Worm (Caenorhabditis elegans) whole organism, L1 larva: Measurements from ENCODE around the gene asp-18.
A peak's percentile ranks its signal among the peaks of the same experiment; 100 is the strongest.

ENCODE experiments used
- C34B4.2 ChIP-seq: sonication (generic microtip); optimal IDR thresholded peaks from 2 replicates; lab custom pipeline; 2017; ENCODE audit warnings: mild to moderate bottlenecking, missing genetic modification characterization, missing compliant biosample characterization
- aha-1 ChIP-seq: fragments of 150-350 bp; optimal IDR thresholded peaks from 2 replicates; lab custom pipeline; 2014; ENCODE audit warnings: missing biosample characterization, missing genetic modification characterization
- alr-1 ChIP-seq: fragments of 200-800 bp; sonication (Bioruptor generic); optimal IDR thresholded peaks from 2 replicates; lab custom pipeline; 2018; ENCODE audit warnings: borderline replicate concordance, mild to moderate bottlenecking, missing genetic modification characterization, missing compliant biosample characterization
- ama-1 ChIP-seq: fragments of 150-350 bp; optimal IDR thresholded peaks from 2 replicates; lab custom pipeline; 2014
- ceh-63 ChIP-seq: fragments of 200-800 bp; sonication (Bioruptor generic); optimal IDR thresholded peaks from 2 replicates; lab custom pipeline; 2018; ENCODE audit warnings: mild to moderate bottlenecking, missing genetic modification characterization, missing compliant biosample characterization
- ceh-82 ChIP-seq, 3 experiments: fragments of 150-350 bp in 1 of 3; sonication (generic microtip) in 2 of 3; optimal IDR thresholded peaks; 2 replicates each; lab custom pipeline; 2014 to 2017; ENCODE audit warnings: missing biosample characterization in 3 of 3, missing genetic modification characterization in 3 of 3
- ceh-88 ChIP-seq: fragments of 200-800 bp; sonication (Bioruptor generic); IDR thresholded peaks from 2 replicates; pipeline ENCODE4 v1.3.6; 2022; ENCODE audit warnings: missing genetic modification characterization, missing compliant biosample characterization
- ceh-90 ChIP-seq: sonication (generic microtip); optimal IDR thresholded peaks from 2 replicates; lab custom pipeline; 2016; ENCODE audit warnings: missing genetic modification characterization, missing compliant biosample characterization
- ces-1 ChIP-seq: fragments of 150-350 bp; optimal IDR thresholded peaks from 2 replicates; lab custom pipeline; 2014; ENCODE audit warnings: missing biosample characterization, missing genetic modification reagents, missing genetic modification characterization
- efl-1 ChIP-seq, 4 experiments: fragments of 150-350 bp; optimal IDR thresholded peaks in 3 of 4; peaks in 1 of 4; 1 replicate in 1 of 4; 2 replicates in 3 of 4; lab custom pipeline; 2014; ENCODE audit warnings: missing biosample characterization in 2 of 4, missing genetic modification characterization in 2 of 4, missing genetic modification reagents in 2 of 4
- efl-3 ChIP-seq: fragments of 200-800 bp; sonication (Bioruptor generic); optimal IDR thresholded peaks from 2 replicates; lab custom pipeline; 2018; ENCODE audit warnings: mild to moderate bottlenecking, missing genetic modification characterization, missing compliant biosample characterization
- fkh-10 ChIP-seq: sonication (generic microtip); optimal IDR thresholded peaks from 2 replicates; lab custom pipeline; 2017; ENCODE audit warnings: missing biosample characterization, missing genetic modification reagents, missing genetic modification characterization
- fkh-4 ChIP-seq: sonication (generic microtip); optimal IDR thresholded peaks from 2 replicates; lab custom pipeline; 2016; ENCODE audit warnings: missing compliant biosample characterization, missing genetic modification characterization, borderline replicate concordance
- fkh-8 ChIP-seq: sonication (generic microtip); optimal IDR thresholded peaks from 2 replicates; lab custom pipeline; 2016; ENCODE audit warnings: mild to moderate bottlenecking, missing genetic modification characterization, missing compliant biosample characterization
- grh-1 ChIP-seq: fragments of 200-800 bp; sonication (Bioruptor generic); IDR thresholded peaks from 2 replicates; pipeline ENCODE4 v1.3.6; 2022; ENCODE audit warnings: missing genetic modification reagents, missing genetic modification characterization, missing compliant biosample characterization
- hlh-17 ChIP-seq: fragments of 200-800 bp; sonication (Bioruptor generic); optimal IDR thresholded peaks from 2 replicates; lab custom pipeline; 2018; ENCODE audit warnings: missing genetic modification characterization, mild to moderate bottlenecking, missing compliant biosample characterization, moderate library complexity, borderline replicate concordance
- hlh-4 ChIP-seq: sonication (generic microtip); optimal IDR thresholded peaks from 2 replicates; lab custom pipeline; 2016; ENCODE audit warnings: mild to moderate bottlenecking, missing genetic modification characterization, missing compliant biosample characterization
- irx-1 ChIP-seq: sonication (generic microtip); optimal IDR thresholded peaks from 2 replicates; lab custom pipeline; 2016; ENCODE audit warnings: missing genetic modification characterization, missing compliant biosample characterization
- isw-1 ChIP-seq: fragments of 200-800 bp; sonication (Bioruptor generic); IDR thresholded peaks from 2 replicates; pipeline ENCODE4 v1.3.6; 2022; ENCODE audit warnings: missing genetic modification characterization, missing compliant biosample characterization
- lin-13 ChIP-seq: fragments of 150-350 bp; optimal IDR thresholded peaks from 2 replicates; lab custom pipeline; 2014; ENCODE audit warnings: missing biosample characterization, missing genetic modification reagents, missing genetic modification characterization
- lin-14 ChIP-seq: fragments of 200-800 bp; sonication (Bioruptor generic); optimal IDR thresholded peaks from 2 replicates; lab custom pipeline; 2018; ENCODE audit warnings: mild to moderate bottlenecking, missing genetic modification characterization, moderate library complexity, missing compliant biosample characterization
- lir-3 ChIP-seq: sonication (generic microtip); optimal IDR thresholded peaks from 2 replicates; lab custom pipeline; 2016; ENCODE audit warnings: mild to moderate bottlenecking, missing genetic modification characterization, moderate library complexity, missing compliant biosample characterization; ENCODE audit not compliant: poor library complexity
- mab-9 ChIP-seq: fragments of 200-800 bp; sonication (Bioruptor generic); IDR thresholded peaks from 2 replicates; pipeline ENCODE4 v1.3.6; 2022; ENCODE audit warnings: missing genetic modification reagents, missing genetic modification characterization, missing compliant biosample characterization
- mef-2 ChIP-seq: fragments of 150-350 bp; optimal IDR thresholded peaks from 2 replicates; lab custom pipeline; 2014; ENCODE audit warnings: missing biosample characterization, missing genetic modification characterization
- nhr-11 ChIP-seq: fragments of 150-350 bp; optimal IDR thresholded peaks from 2 replicates; lab custom pipeline; 2014; ENCODE audit warnings: missing biosample characterization, missing genetic modification characterization
- nhr-19 ChIP-seq: fragments of 200-800 bp; sonication (Bioruptor generic); conservative IDR thresholded peaks from 2 replicates; pipeline ENCODE4 v1.3.6; 2022; ENCODE audit warnings: missing genetic modification characterization, missing compliant biosample characterization
- nhr-28 ChIP-seq: fragments of 150-350 bp; optimal IDR thresholded peaks from 2 replicates; lab custom pipeline; 2014; ENCODE audit warnings: missing biosample characterization, missing genetic modification characterization
- nhr-71 ChIP-seq: sonication (generic microtip); optimal IDR thresholded peaks from 2 replicates; lab custom pipeline; 2016; ENCODE audit warnings: mild to moderate bottlenecking, missing genetic modification characterization, moderate library complexity, missing compliant biosample characterization
- nhr-76 ChIP-seq: sonication (generic microtip); optimal IDR thresholded peaks from 2 replicates; lab custom pipeline; 2017; ENCODE audit warnings: missing biosample characterization, missing genetic modification characterization
- nhr-77 ChIP-seq: fragments of 150-350 bp; optimal IDR thresholded peaks from 2 replicates; lab custom pipeline; 2014; ENCODE audit warnings: missing biosample characterization, missing genetic modification characterization
- nhr-84 ChIP-seq: sonication (generic microtip); optimal IDR thresholded peaks from 2 replicates; lab custom pipeline; 2017; ENCODE audit warnings: missing biosample characterization, missing genetic modification characterization
- nhr-90 ChIP-seq: sonication (generic microtip); optimal IDR thresholded peaks from 2 replicates; lab custom pipeline; 2016; ENCODE audit warnings: mild to moderate bottlenecking, missing genetic modification characterization, missing compliant biosample characterization; ENCODE audit not compliant: poor library complexity
- pag-3 ChIP-seq: sonication (generic microtip); optimal IDR thresholded peaks from 2 replicates; lab custom pipeline; 2017; ENCODE audit warnings: missing genetic modification characterization, mild to moderate bottlenecking, missing compliant biosample characterization, antibody characterized with exemption, borderline replicate concordance; ENCODE audit not compliant: insufficient read depth
- pqm-1 ChIP-seq: sonication (generic microtip); optimal IDR thresholded peaks from 3 replicates; lab custom pipeline; 2017; ENCODE audit warnings: missing biosample characterization, missing genetic modification characterization
- skn-1 ChIP-seq: fragments of 150-350 bp; optimal IDR thresholded peaks from 2 replicates; lab custom pipeline; 2014; ENCODE audit warnings: missing biosample characterization, missing genetic modification characterization
- snpc-4 ChIP-seq: fragments of 150-350 bp; optimal IDR thresholded peaks from 2 replicates; lab custom pipeline; 2014; ENCODE audit warnings: missing biosample characterization, missing genetic modification characterization
- snu-23 ChIP-seq: sonication (generic microtip); optimal IDR thresholded peaks from 2 replicates; lab custom pipeline; 2016; ENCODE audit warnings: missing genetic modification characterization, missing compliant biosample characterization
- sptf-1 ChIP-seq: fragments of 150-350 bp; optimal IDR thresholded peaks from 2 replicates; lab custom pipeline; 2014; ENCODE audit warnings: missing biosample characterization, missing genetic modification characterization
- unc-130 ChIP-seq: fragments of 150-350 bp; optimal IDR thresholded peaks from 2 replicates; lab custom pipeline; 2017; ENCODE audit warnings: missing biosample characterization, missing genetic modification characterization, inconsistent platforms
- unc-86 ChIP-seq: sonication (generic microtip); optimal IDR thresholded peaks from 2 replicates; lab custom pipeline; 2016; ENCODE audit warnings: missing genetic modification characterization, missing compliant biosample characterization
- vab-15 ChIP-seq: sonication (generic microtip); optimal IDR thresholded peaks from 2 replicates; lab custom pipeline; 2017; ENCODE audit warnings: missing genotype, mild to moderate bottlenecking, missing genetic modification characterization, missing compliant biosample characterization
- zag-1 ChIP-seq: fragments of 150-350 bp; optimal IDR thresholded peaks from 2 replicates; lab custom pipeline; 2014; ENCODE audit warnings: missing biosample characterization, missing genetic modification characterization
- zip-4 ChIP-seq: fragments of 200-800 bp; sonication (Bioruptor generic); optimal IDR thresholded peaks from 2 replicates; lab custom pipeline; 2018; ENCODE audit warnings: mild to moderate bottlenecking, missing genetic modification characterization, moderate library complexity, missing compliant biosample characterization
- ztf-11 ChIP-seq, 2 experiments: sonication (generic microtip); optimal IDR thresholded peaks; 2 replicates each; lab custom pipeline; 2016 to 2017; ENCODE audit warnings: missing genetic modification characterization in 2 of 2, missing biosample characterization in 1 of 2, missing compliant biosample characterization in 1 of 2

Gene asp-18

DNA sequence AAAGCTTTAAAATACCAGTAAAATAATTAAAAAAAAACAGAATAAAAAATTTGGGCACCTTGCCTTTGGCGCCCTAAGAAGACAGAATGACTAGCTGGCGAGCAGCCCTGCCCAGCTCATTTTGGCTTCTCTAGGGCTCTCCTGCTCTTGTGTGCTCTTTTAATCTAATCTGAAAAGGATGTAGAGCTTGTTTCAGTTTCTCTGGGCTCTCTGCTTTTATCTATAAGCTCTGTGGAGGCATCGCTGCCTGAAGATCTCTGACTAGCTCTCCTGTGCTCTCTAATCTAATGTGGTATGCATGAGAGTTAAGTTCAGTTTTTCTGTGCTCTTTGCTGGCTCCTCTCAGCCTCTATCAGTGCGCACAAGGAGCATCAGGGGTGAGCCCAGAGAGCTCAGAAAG is 5.6 kb downstream of the asp-18 start:
- TF ChIP-seq zag-1 (tag; lab: Kevin White, UChicago) (no peak), hlh-17 (GFP tag; lab: Kevin White, UChicago) (no peak), nhr-84 (tag; lab: Kevin White, UChicago) (no peak), mef-2 (no peak), nhr-76 (tag; lab: Kevin White, UChicago) (no peak), fkh-8 (tag; lab: Kevin White, UChicago) (peak; percentile 32), vab-15 (tag; lab: Kevin White, UChicago) (no peak), lin-14 (GFP tag; lab: Kevin White, UChicago) (no peak), lin-13 (GFP tag; lab: Kevin White, UChicago) (no peak), snu-23 (GFP tag; lab: Kevin White, UChicago) (no peak), lir-3 (tag; lab: Kevin White, UChicago) (no peak), nhr-19 (GFP tag; lab: Robert Waterston, UW) (no peak; the same call in 1 of the 2 replicates), ama-1 (no peak), irx-1 (no peak), zip-4 (GFP tag; lab: Kevin White, UChicago) (no peak), ceh-82 (tag; optimal IDR thresholded peaks at IDR 0.05; lab: Kevin White, UChicago) (peak in 1 of 3 experiments; percentile 44), ceh-88 (GFP tag; lab: Robert Waterston, UW) (no peak), efl-3 (GFP tag; lab: Kevin White, UChicago) (no peak), aha-1 (no peak), snpc-4 (tag; lab: Kevin White, UChicago) (no peak), pag-3 (tag; lab: Kevin White, UChicago) (no peak), C34B4.2 (no peak), nhr-71 (tag; lab: Kevin White, UChicago) (no peak), sptf-1 (tag; lab: Kevin White, UChicago) (no peak), pqm-1 (no peak), fkh-10 (GFP tag; lab: Kevin White, UChicago) (peak; percentile 23), nhr-90 (no peak), grh-1 (GFP tag; lab: Robert Waterston, UW) (no peak), skn-1 (tag; lab: Kevin White, UChicago) (no peak), ceh-90 (no peak), fkh-4 (no peak), hlh-4 (tag; lab: Kevin White, UChicago) (no peak), alr-1 (tag; lab: Kevin White, UChicago) (no peak), ces-1 (GFP tag; lab: Kevin White, UChicago) (no peak), unc-86 (tag; lab: Kevin White, UChicago) (peak; percentile 14), nhr-28 (tag; lab: Kevin White, UChicago) (no peak), nhr-77 (tag; lab: Kevin White, UChicago) (no peak), ceh-63 (GFP tag; lab: Kevin White, UChicago) (no peak), nhr-11 (tag; lab: Kevin White, UChicago) (no peak), unc-130 (tag; lab: Kevin White, UChicago) (no peak), isw-1 (GFP tag; lab: Robert Waterston, UW) (no peak), efl-1 (optimal IDR thresholded peaks at IDR 0.05; lab: Kevin White, UChicago) (peak; percentile 0 to 10), efl-1 (GFP tag; optimal IDR thresholded peaks at IDR 0.05 in 1 of 2; lab: Kevin White, UChicago) (no peak), mab-9 (no peak)

DNA sequence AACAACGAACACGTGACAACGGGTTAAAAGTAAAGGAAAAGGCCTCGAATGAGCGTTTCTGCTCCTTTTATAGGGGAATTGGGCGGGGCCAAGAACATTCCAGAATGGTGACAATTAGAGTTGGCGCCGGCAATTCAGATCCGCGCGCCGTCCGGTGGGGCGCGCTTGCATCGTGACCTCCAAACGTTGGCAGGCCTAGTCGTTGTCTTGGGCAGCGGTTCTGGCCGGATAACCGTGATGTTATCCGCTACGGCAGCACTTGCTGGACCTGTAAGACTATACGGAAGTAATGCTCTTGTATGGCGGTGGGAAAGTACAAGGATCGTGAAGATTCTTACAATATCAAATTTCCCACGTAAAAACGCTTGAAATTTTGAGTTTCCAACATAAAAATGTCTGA is 6.7 kb downstream of the asp-18 start:
- TF ChIP-seq ceh-63 (GFP tag; lab: Kevin White, UChicago) = peak; percentile 10
- TF ChIP-seq ztf-11 (tag; optimal IDR thresholded peaks at IDR 0.05; lab: Kevin White, UChicago) = peak in 1 of 2 experiments; percentile 10
